Fruit fly (Drosophila melanogaster): ENCODE measurements around the gene CG7342.

DNA sequence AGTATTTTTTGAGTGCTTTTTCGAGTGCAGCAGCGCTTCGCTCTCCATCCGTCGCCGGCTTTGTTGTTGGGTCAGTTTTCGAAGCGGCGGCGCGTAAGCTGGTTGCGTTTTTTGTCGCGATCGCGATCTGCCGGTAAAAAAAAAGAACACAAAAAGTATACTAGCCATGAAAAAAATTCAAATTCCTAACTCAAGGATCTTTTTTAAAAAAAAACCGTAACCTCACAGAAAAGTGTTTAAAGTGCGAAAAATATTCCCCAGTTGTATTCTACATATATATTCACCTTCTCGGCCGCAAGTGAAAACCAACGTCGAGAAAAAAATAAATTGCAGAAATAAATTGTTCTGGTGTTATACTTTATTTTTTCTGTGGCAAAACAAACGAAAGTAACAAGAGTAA is 34.0 kb upstream of the CG7342 start:
- TF ChIP-seq CG5204 (GFP tag; optimal IDR thresholded peaks at IDR 0.05) (no peak), Crg-1 (GFP tag; optimal IDR thresholded peaks at IDR 0.05) (no peak), CG33017 (tag; optimal IDR thresholded peaks at IDR 0.05) (no peak)

Data from whole organism, adult.